Worm (Caenorhabditis elegans): ENCODE data around the gene ccar-1.

ccar-1 gene

DNA sequence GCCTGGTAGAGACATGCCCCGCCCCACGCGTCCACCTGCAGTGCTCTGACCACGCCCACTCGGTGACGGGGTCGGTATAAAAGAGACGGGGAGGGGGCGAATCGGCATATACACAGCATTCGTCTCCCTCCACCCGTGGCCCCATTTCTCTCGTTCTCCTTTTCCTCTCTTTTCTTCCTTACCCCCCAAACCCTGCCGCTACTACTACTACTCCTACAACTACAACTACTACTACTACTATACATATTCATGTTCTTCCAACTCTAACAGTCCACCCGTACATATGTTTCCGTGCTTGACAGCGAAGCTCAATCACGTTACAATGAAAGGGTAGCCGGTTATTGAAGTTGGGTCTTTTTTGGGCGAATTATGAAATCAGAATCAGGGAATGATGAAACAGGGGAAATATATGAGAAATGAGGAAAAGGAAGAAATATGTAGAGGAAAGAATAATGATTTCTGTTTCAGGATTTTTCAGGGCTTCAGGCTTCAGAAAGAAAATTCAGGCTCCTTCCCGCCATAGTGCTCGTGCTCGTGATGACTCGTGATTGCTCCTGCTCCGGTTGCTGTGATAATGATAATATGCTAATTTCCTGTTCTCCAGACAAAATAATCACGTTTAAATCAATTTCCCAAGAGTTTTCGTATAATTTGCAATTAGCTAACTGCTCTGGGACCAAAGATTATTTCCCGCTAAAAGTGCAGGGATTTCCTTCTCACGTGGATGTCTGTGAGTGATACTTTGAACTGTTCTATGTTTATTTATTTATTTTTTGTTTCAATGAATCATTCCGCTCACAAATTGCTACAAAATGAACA lies 37.4 kb upstream of the ccar-1 start (continued):
- TF ChIP-seq F37D6.2 (tag; optimal IDR thresholded peaks at IDR 0.05): peak; percentile 60
- TF ChIP-seq spr-1 (tag; optimal IDR thresholded peaks at IDR 0.05): peak; percentile 82
- peak; percentile 81 for TF ChIP-seq egl-43 (GFP tag; IDR thresholded peaks at IDR 0.05)
- TF ChIP-seq madf-9 (GFP tag; conservative IDR thresholded peaks at IDR 0.05): peak; percentile 89
- TF ChIP-seq snpc-1.2 (GFP tag; IDR thresholded peaks at IDR 0.05): no peak
- peak; percentile 35 for TF ChIP-seq nhr-237 (tag; optimal IDR thresholded peaks at IDR 0.05)
- no peak for TF ChIP-seq nhr-76 (tag; optimal IDR thresholded peaks at IDR 0.05)
- TF ChIP-seq D1046.2 (GFP tag; IDR thresholded peaks at IDR 0.05): peak; percentile 68; the same call in 1 of the 2 replicates
- peak; percentile 67; the same call in 1 of the 2 replicates for TF ChIP-seq tag-97 (GFP tag; IDR thresholded peaks at IDR 0.05)
- peak; percentile 94 for TF ChIP-seq nhr-102 (tag; optimal IDR thresholded peaks at IDR 0.05)
- TF ChIP-seq ama-1 (optimal IDR thresholded peaks at IDR 0.05): peak; percentile 99
- peak; percentile 78 for TF ChIP-seq F10B5.3 (tag; optimal IDR thresholded peaks at IDR 0.05)
- peak; percentile 90 for TF ChIP-seq hlh-11 (tag; optimal IDR thresholded peaks at IDR 0.05)
- TF ChIP-seq ceh-32 (tag; optimal IDR thresholded peaks at IDR 0.05; ENCODE audit: poor library complexity): peak; percentile 14
- TF ChIP-seq ztf-7 (tag; optimal IDR thresholded peaks at IDR 0.05): peak; percentile 70
- peak; percentile 60; the same call in 1 of the 2 replicates for TF ChIP-seq lim-7 (GFP tag; IDR thresholded peaks at IDR 0.05)
- peak; percentile 47 for TF ChIP-seq lin-13 (GFP tag; optimal IDR thresholded peaks at IDR 0.05)
- TF ChIP-seq skn-1 (tag; optimal IDR thresholded peaks at IDR 0.05): peak; percentile 18
- TF ChIP-seq ceh-20 (GFP tag; IDR thresholded peaks at IDR 0.05): 0 out of 2 replicates have a peak, but pooled peaks have one; percentile 13
- peak; percentile 71 for TF ChIP-seq nhr-42 (GFP tag; IDR thresholded peaks at IDR 0.05)
- no peak for TF ChIP-seq pqm-1 (tag; optimal IDR thresholded peaks at IDR 0.05)
- TF ChIP-seq lir-3 (tag; optimal IDR thresholded peaks at IDR 0.05): peak; percentile 24
- peak; percentile 72; the same call in 1 of the 2 replicates for TF ChIP-seq mdt-29 (GFP tag; IDR thresholded peaks at IDR 0.05)
- peak; percentile 85 for TF ChIP-seq nhr-11 (tag; optimal IDR thresholded peaks at IDR 0.05)
- peak; percentile 61 for TF ChIP-seq jun-1 (tag; optimal IDR thresholded peaks at IDR 0.05)
- TF ChIP-seq nhr-25 (tag; optimal IDR thresholded peaks at IDR 0.05; ENCODE audit: borderline replicate concordance, insufficient read depth): peak; percentile 94
- peak in 1 of 2 experiments; percentile 56 for TF ChIP-seq hif-1 (tag; optimal IDR thresholded peaks at IDR 0.05)
- TF ChIP-seq lin-1 (GFP tag; IDR thresholded peaks at IDR 0.05): 0 out of 2 replicates have a peak, but pooled peaks have one; percentile 6
- TF ChIP-seq ceh-28 (tag; optimal IDR thresholded peaks at IDR 0.05): no peak
- no peak for TF ChIP-seq F49E8.2 (tag; optimal IDR thresholded peaks at IDR 0.05; ENCODE audit: borderline replicate concordance)
- TF ChIP-seq arid-1 (GFP tag; conservative IDR thresholded peaks at IDR 0.05): no peak
- no peak for TF ChIP-seq aly-2 (tag; optimal IDR thresholded peaks at IDR 0.05)
- TF ChIP-seq dmd-6 (GFP tag; IDR thresholded peaks at IDR 0.05): peak; percentile 56
- TF ChIP-seq lin-29 (GFP tag; IDR thresholded peaks at IDR 0.05): no peak; the same call in 1 of the 2 replicates
- TF ChIP-seq sdz-12 (GFP tag; optimal IDR thresholded peaks at IDR 0.05): peak; percentile 83
- peak; percentile 74 for TF ChIP-seq nhr-28 (tag; optimal IDR thresholded peaks at IDR 0.05)
- peak; percentile 87 for TF ChIP-seq nhr-111 (GFP tag; optimal IDR thresholded peaks at IDR 0.05)
- TF ChIP-seq pha-4 (GFP tag; IDR thresholded peaks at IDR 0.05): peak; percentile 75
- peak; percentile 77 for TF ChIP-seq pha-4 (tag; optimal IDR thresholded peaks at IDR 0.05)
- peak in 1 of 2 experiments; percentile 28 for TF ChIP-seq ZK546.5 (tag; optimal IDR thresholded peaks at IDR 0.05)
- peak; percentile 98 for TF ChIP-seq aha-1 (tag)
- TF ChIP-seq Y48G9A.11 (GFP tag; IDR thresholded peaks at IDR 0.05): no peak
- TF ChIP-seq mep-1 (tag; optimal IDR thresholded peaks at IDR 0.05): peak; percentile 87
- no peak for TF ChIP-seq egl-27 (tag; optimal IDR thresholded peaks at IDR 0.05)
- peak; percentile 19 for TF ChIP-seq dpl-1 (GFP tag; optimal IDR thresholded peaks at IDR 0.05)
- peak; percentile 13; the same call in 1 of the 2 replicates for TF ChIP-seq lin-38 (GFP tag; IDR thresholded peaks at IDR 0.05)
- TF ChIP-seq unc-130 (GFP tag; optimal IDR thresholded peaks at IDR 0.05): no peak
- no peak for TF ChIP-seq snpc-4 (tag; optimal IDR thresholded peaks at IDR 0.05)
- peak; percentile 49 for TF ChIP-seq lin-39 (tag; optimal IDR thresholded peaks at IDR 0.05)
- TF ChIP-seq nhr-77 (tag; optimal IDR thresholded peaks at IDR 0.05): peak; percentile 49
